Worm (Caenorhabditis elegans) whole organism, mixed stage, embryonic: Measurements from ENCODE around the gene T26G10.1.

Experiments used
- elt-1 ChIP-seq: sonication (generic microtip); optimal IDR thresholded peaks from 2 replicates; lab custom pipeline; 2017; ENCODE audit warnings: missing genetic modification characterization, mild to moderate bottlenecking, missing compliant biosample characterization, antibody characterized with exemption, moderate library complexity, borderline replicate concordance; ENCODE audit not compliant: insufficient read depth
- elt-3 ChIP-seq: fragments of 150-350 bp; optimal IDR thresholded peaks from 2 replicates; lab custom pipeline; 2014; ENCODE audit warnings: missing biosample characterization, missing genetic modification characterization
- flh-1 ChIP-seq: fragments of 200-800 bp; sonication (Bioruptor generic); optimal IDR thresholded peaks from 2 replicates; lab custom pipeline; 2018; ENCODE audit warnings: mild to moderate bottlenecking, missing genetic modification characterization, moderate library complexity, missing compliant biosample characterization
- ham-2 ChIP-seq: fragments of 200-800 bp; sonication (Bioruptor generic); optimal IDR thresholded peaks from 2 replicates; lab custom pipeline; 2018; ENCODE audit warnings: mild to moderate bottlenecking, missing genetic modification characterization, missing compliant biosample characterization
- mab-5 ChIP-seq: fragments of 150-350 bp; optimal IDR thresholded peaks from 2 replicates; lab custom pipeline; 2014; ENCODE audit warnings: missing biosample characterization, missing genetic modification characterization
- mep-1 ChIP-seq: fragments of 150-350 bp; optimal IDR thresholded peaks from 2 replicates; lab custom pipeline; 2017; ENCODE audit warnings: missing biosample characterization, missing genetic modification reagents, missing genetic modification characterization, inconsistent platforms
- nhr-237 ChIP-seq: fragments of 150-350 bp; optimal IDR thresholded peaks from 2 replicates; lab custom pipeline; 2014; ENCODE audit warnings: missing biosample characterization, missing genetic modification characterization
- nhr-76 ChIP-seq: sonication (generic microtip); optimal IDR thresholded peaks from 2 replicates; lab custom pipeline; 2017; ENCODE audit warnings: missing biosample characterization, missing genetic modification characterization
- tbx-8 ChIP-seq: fragments of 200-800 bp; sonication (Bioruptor generic); optimal IDR thresholded peaks from 2 replicates; lab custom pipeline; 2018; ENCODE audit warnings: mild to moderate bottlenecking, missing genetic modification characterization, moderate library complexity, missing compliant biosample characterization
- unc-120 ChIP-seq: sonication (generic microtip); optimal IDR thresholded peaks from 2 replicates; lab custom pipeline; 2017; ENCODE audit warnings: missing genetic modification characterization, missing compliant biosample characterization; ENCODE audit not compliant: poor library complexity, severe bottlenecking
- unc-39 ChIP-seq: fragments of 150-350 bp; optimal IDR thresholded peaks from 2 replicates; lab custom pipeline; 2014; ENCODE audit warnings: missing biosample characterization, missing genetic modification characterization
- unc-62 ChIP-seq: fragments of 150-350 bp; optimal IDR thresholded peaks from 2 replicates; lab custom pipeline; 2014; ENCODE audit warnings: missing biosample characterization, missing genetic modification reagents, missing genetic modification characterization

DNA sequence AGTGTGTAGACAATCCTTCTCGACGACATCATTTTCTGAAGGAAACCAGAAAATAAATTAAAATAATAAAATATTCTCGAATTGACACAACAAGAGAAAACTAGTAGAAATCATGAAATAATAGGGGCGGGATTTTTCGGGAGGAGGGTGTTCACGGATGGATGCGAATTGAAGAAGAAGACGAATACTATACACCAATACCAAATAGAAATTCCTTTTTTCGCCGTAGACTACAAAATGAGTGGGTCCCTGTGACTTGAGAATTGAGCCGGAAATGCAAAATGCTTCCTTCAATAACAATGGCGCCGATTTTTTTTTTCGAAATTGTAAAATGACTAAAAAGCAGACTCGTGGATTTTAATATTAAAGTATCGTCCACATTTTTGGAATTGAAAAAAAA, 5.4 kb downstream of the T26G10.1 start, which contains the start of gene nlp-48:
- no peak for TF ChIP-seq unc-39 (tag; lab: Kevin White, UChicago)
- no peak for TF ChIP-seq nhr-76
- TF ChIP-seq unc-62 (GFP tag; lab: Kevin White, UChicago), result no peak
- TF ChIP-seq mab-5 (tag; lab: Kevin White, UChicago), result no peak
- TF ChIP-seq flh-1 (GFP tag; lab: Kevin White, UChicago), result no peak
- TF ChIP-seq elt-1 (tag; lab: Kevin White, UChicago), result no peak
- no peak for TF ChIP-seq ham-2 (GFP tag; lab: Kevin White, UChicago)
- no peak for TF ChIP-seq nhr-237 (tag; lab: Kevin White, UChicago)
- no peak for TF ChIP-seq mep-1
- TF ChIP-seq tbx-8, result no peak
- no peak for TF ChIP-seq elt-3 (tag; lab: Kevin White, UChicago)
- TF ChIP-seq unc-120 (tag; lab: Kevin White, UChicago), result no peak
